Fruit fly (Drosophila melanogaster) whole organism, wandering third instar larva: ENCODE measurements around the gene unc-13-4A.

Experiments used
- Abd-B ChIP-seq: fragments of >200 bp; optimal IDR thresholded peaks from 2 replicates; lab custom pipeline; 2017; ENCODE audit warnings: missing biosample characterization, missing genetic modification characterization
- ey ChIP-seq: fragments of 200-800 bp; sonication (Bioruptor generic); optimal IDR thresholded peaks from 2 replicates; lab custom pipeline; 2016; ENCODE audit warnings: missing biosample characterization, missing genetic modification characterization
- usp ChIP-seq: fragments of >200 bp; optimal IDR thresholded peaks from 2 replicates; lab custom pipeline; 2017; ENCODE audit warnings: missing biosample characterization, missing genetic modification characterization

DNA sequence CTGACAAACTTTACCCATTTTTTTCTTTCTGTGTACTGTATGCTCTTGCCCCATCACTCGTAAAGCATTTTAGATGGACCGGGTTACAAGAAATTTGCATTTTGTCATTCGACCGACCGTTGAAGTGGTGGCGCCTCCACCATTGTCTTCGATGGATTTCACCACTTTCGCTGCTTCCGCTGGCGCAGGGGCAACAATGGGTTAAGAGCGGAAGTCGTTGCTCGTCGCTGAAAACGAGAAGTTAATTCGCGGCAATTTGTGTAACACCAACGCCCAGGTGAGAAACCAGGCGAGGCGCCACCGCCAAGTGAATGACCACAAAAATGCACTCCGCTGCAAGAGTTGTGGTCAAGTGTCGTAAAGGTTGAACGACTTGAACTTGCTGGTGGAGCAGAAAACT lies 58.0 kb downstream of the unc-13-4A start:
- TF ChIP-seq usp (GFP tag; lab: Kevin White, UChicago) (no peak), Abd-B (no peak), ey (no peak)
